Fruit fly (Drosophila melanogaster): Measurements from ENCODE around the gene CG4199.

Gene CG4199

dm6 chrX:2106367-2106766 lies 33.1 kb upstream of the CG4199 start:
- TF ChIP-seq CG14655 (GFP tag; optimal IDR thresholded peaks at IDR 0.05) (no peak), CG15710 (tag; optimal IDR thresholded peaks at IDR 0.05) (no peak)

dm6 chrX:2104365-2104764 lies 31.1 kb upstream of the CG4199 start:
- TF ChIP-seq Pif1B (GFP tag; optimal IDR thresholded peaks at IDR 0.05) (no peak), CG8301 (tag; optimal IDR thresholded peaks at IDR 0.05) (no peak), Snoo (tag; optimal IDR thresholded peaks at IDR 0.05) (no peak), CG12605 (GFP tag; IDR thresholded peaks at IDR 0.05) (no peak), CG17806 (tag; optimal IDR thresholded peaks at IDR 0.05) (no peak), CG34367 (tag; optimal IDR thresholded peaks at IDR 0.05) (no peak), CG9948 (tag; optimal IDR thresholded peaks at IDR 0.05) (no peak), rn (GFP tag; IDR thresholded peaks at IDR 0.05) (no peak), Ets98B (GFP tag; IDR thresholded peaks at IDR 0.05) (no peak), Pif1A (GFP tag; optimal IDR thresholded peaks at IDR 0.05) (no peak), CG10348 (GFP tag; IDR thresholded peaks at IDR 0.05) (no peak), EcR (GFP tag; optimal IDR thresholded peaks at IDR 0.05) (no peak), CG13204 (GFP tag; optimal IDR thresholded peaks at IDR 0.05) (no peak), fd96Ca (GFP tag; IDR thresholded peaks at IDR 0.05) (no peak), CG4496 (GFP tag; IDR thresholded peaks at IDR 0.05) (no peak), CG14655 (GFP tag; optimal IDR thresholded peaks at IDR 0.05) (no peak), CG8159 (tag; optimal IDR thresholded peaks at IDR 0.05) (no peak), CG32121 (GFP tag; IDR thresholded peaks at IDR 0.05) (no peak), gl (tag; optimal IDR thresholded peaks at IDR 0.05) (no peak), D1 (tag; optimal IDR thresholded peaks at IDR 0.05) (no peak)

- TF ChIP-seq CG15710 (tag; optimal IDR thresholded peaks at IDR 0.05) = no peak
- TF ChIP-seq CG10348 (GFP tag; IDR thresholded peaks at IDR 0.05) = no peak
- TF ChIP-seq CG17806 (tag; optimal IDR thresholded peaks at IDR 0.05) = no peak
- TF ChIP-seq gl (tag; optimal IDR thresholded peaks at IDR 0.05) = no peak
- TF ChIP-seq EcR (GFP tag; optimal IDR thresholded peaks at IDR 0.05) = no peak
- no peak for TF ChIP-seq CG34367 (tag; optimal IDR thresholded peaks at IDR 0.05)
- TF ChIP-seq Snoo (tag; optimal IDR thresholded peaks at IDR 0.05) = no peak
- no peak for TF ChIP-seq Pif1B (GFP tag; optimal IDR thresholded peaks at IDR 0.05)
- no peak for TF ChIP-seq CG9948 (tag; optimal IDR thresholded peaks at IDR 0.05)
- TF ChIP-seq CG32121 (GFP tag; IDR thresholded peaks at IDR 0.05) = no peak
- no peak for TF ChIP-seq CG13204 (GFP tag; optimal IDR thresholded peaks at IDR 0.05)
- TF ChIP-seq CG8301 (tag; optimal IDR thresholded peaks at IDR 0.05) = no peak
- TF ChIP-seq CG4496 (GFP tag; IDR thresholded peaks at IDR 0.05) = no peak
- no peak for TF ChIP-seq Pif1A (GFP tag; optimal IDR thresholded peaks at IDR 0.05)
- TF ChIP-seq D1 (tag; optimal IDR thresholded peaks at IDR 0.05) = no peak
- no peak for TF ChIP-seq fd96Ca (GFP tag; IDR thresholded peaks at IDR 0.05)
- no peak for TF ChIP-seq CG8159 (tag; optimal IDR thresholded peaks at IDR 0.05)
Observed at dm6 chrX:2103859-2104258, 30.6 kb upstream of the CG4199 start.

dm6 chrX:2098267-2098666 lies 25.0 kb upstream of the CG4199 start:
- TF ChIP-seq Pif1B (GFP tag; optimal IDR thresholded peaks at IDR 0.05) (no peak), fd96Ca (GFP tag; IDR thresholded peaks at IDR 0.05) (no peak), Ets98B (GFP tag; IDR thresholded peaks at IDR 0.05) (peak; percentile 36; the same call in 1 of the 2 replicates), CG4496 (GFP tag; IDR thresholded peaks at IDR 0.05) (0 out of 3 replicates have a peak, but pooled peaks have one; percentile 15), CG8301 (tag; optimal IDR thresholded peaks at IDR 0.05) (peak; percentile 35), CG12605 (GFP tag; IDR thresholded peaks at IDR 0.05) (0 out of 2 replicates have a peak, but pooled peaks have one; percentile 19), CG14655 (GFP tag; optimal IDR thresholded peaks at IDR 0.05) (peak; percentile 33)

- TF ChIP-seq fd96Ca (GFP tag; IDR thresholded peaks at IDR 0.05) = no peak
- TF ChIP-seq CG15710 (tag; optimal IDR thresholded peaks at IDR 0.05) = no peak
Observed at dm6 chrX:2096341-2096740, 23.1 kb upstream of the CG4199 start.

dm6 chrX:2094072-2094761 lies 20.9 kb upstream of the CG4199 start, which contains the start of gene csw:
TSS of gene csw (plus strand) at chrX:2094234.
- TF ChIP-seq CG10348 (GFP tag; IDR thresholded peaks at IDR 0.05) (no peak), CG8301 (tag; optimal IDR thresholded peaks at IDR 0.05) (peak; percentile 66), CG14655 (GFP tag; optimal IDR thresholded peaks at IDR 0.05) (peak; percentile 82), EcR (GFP tag; optimal IDR thresholded peaks at IDR 0.05) (peak; percentile 70), CG4496 (GFP tag; IDR thresholded peaks at IDR 0.05) (peak; percentile 96), CG34367 (tag; optimal IDR thresholded peaks at IDR 0.05) (peak; percentile 93), Pif1B (GFP tag; optimal IDR thresholded peaks at IDR 0.05) (peak; percentile 77), fd96Ca (GFP tag; IDR thresholded peaks at IDR 0.05) (peak; percentile 85), rn (GFP tag; IDR thresholded peaks at IDR 0.05) (peak; percentile 81), Ets98B (GFP tag; IDR thresholded peaks at IDR 0.05) (peak; percentile 84), CG12605 (GFP tag; IDR thresholded peaks at IDR 0.05) (peak; percentile 94), D1 (tag; optimal IDR thresholded peaks at IDR 0.05) (peak; percentile 23), CG9948 (tag; optimal IDR thresholded peaks at IDR 0.05) (peak; percentile 65), Snoo (tag; optimal IDR thresholded peaks at IDR 0.05) (peak; percentile 74), CG32121 (GFP tag; IDR thresholded peaks at IDR 0.05) (peak; percentile 84), Pif1A (GFP tag; optimal IDR thresholded peaks at IDR 0.05) (peak; percentile 92), CG8159 (tag; optimal IDR thresholded peaks at IDR 0.05) (peak; percentile 85), CG13204 (GFP tag; optimal IDR thresholded peaks at IDR 0.05) (peak; percentile 93), CG15710 (tag; optimal IDR thresholded peaks at IDR 0.05) (peak; percentile 85), CG17806 (tag; optimal IDR thresholded peaks at IDR 0.05) (peak; percentile 76), gl (tag; optimal IDR thresholded peaks at IDR 0.05) (peak; percentile 98)

All from whole organism, pupa.